Worm (Caenorhabditis elegans) whole organism, L4 larva: Measurements from ENCODE around the gene F07C4.11.

ENCODE experiments used
- D1046.2 ChIP-seq: fragments of 200-800 bp; sonication (Bioruptor generic); IDR thresholded peaks from 2 replicates; pipeline ENCODE4 v1.3.6; 2022; ENCODE audit warnings: missing genetic modification characterization, missing compliant biosample characterization
- F10B5.3 ChIP-seq: sonication (generic microtip); optimal IDR thresholded peaks from 2 replicates; lab custom pipeline; 2016; ENCODE audit warnings: mild to moderate bottlenecking, missing genetic modification characterization, missing compliant biosample characterization
- R02D3.7 ChIP-seq: fragments of 150-350 bp; sonication (generic microtip); optimal IDR thresholded peaks from 3 replicates; lab custom pipeline; 2014; ENCODE audit warnings: missing biosample characterization, missing genetic modification characterization
- T20F7.1 ChIP-seq: fragments of 200-800 bp; sonication (Bioruptor generic); optimal IDR thresholded peaks from 2 replicates; lab custom pipeline; 2018; ENCODE audit warnings: mild to moderate bottlenecking, missing genetic modification characterization, missing compliant biosample characterization
- T26A8.4 ChIP-seq: fragments of 200-800 bp; sonication (Bioruptor generic); IDR thresholded peaks from 2 replicates; pipeline ENCODE4 v1.3.6; 2022; ENCODE audit warnings: missing genetic modification characterization, missing compliant biosample characterization
- ZK546.5 ChIP-seq, 2 experiments: sonication (generic microtip); optimal IDR thresholded peaks; 2 replicates each; lab custom pipeline; 2017; ENCODE audit warnings: missing biosample characterization in 2 of 2, missing genetic modification characterization in 2 of 2
- aly-2 ChIP-seq: sonication (generic microtip); optimal IDR thresholded peaks from 2 replicates; lab custom pipeline; 2018; ENCODE audit warnings: missing biosample characterization, missing genetic modification characterization
- ceh-32 ChIP-seq: sonication (generic microtip); optimal IDR thresholded peaks from 2 replicates; lab custom pipeline; 2016; ENCODE audit warnings: mild to moderate bottlenecking, missing genetic modification characterization, missing compliant biosample characterization; ENCODE audit not compliant: poor library complexity
- ceh-62 ChIP-seq: sonication (generic microtip); optimal IDR thresholded peaks from 2 replicates; lab custom pipeline; 2017; ENCODE audit warnings: missing biosample characterization, missing genetic modification characterization
- cey-2 ChIP-seq: sonication (generic microtip); optimal IDR thresholded peaks from 3 replicates; lab custom pipeline; 2017; ENCODE audit warnings: missing genetic modification characterization, mild to moderate bottlenecking, missing compliant biosample characterization, antibody characterized with exemption, borderline replicate concordance; ENCODE audit not compliant: insufficient read depth
- egl-43 ChIP-seq: fragments of 200-800 bp; sonication (Bioruptor generic); IDR thresholded peaks from 2 replicates; pipeline ENCODE4 v1.3.6; 2022; ENCODE audit warnings: missing genetic modification reagents, missing genetic modification characterization, missing compliant biosample characterization
- fos-1 ChIP-seq: fragments of 150-350 bp; optimal IDR thresholded peaks from 2 replicates; lab custom pipeline; 2014; ENCODE audit warnings: missing biosample characterization, missing genetic modification characterization
- hif-1 ChIP-seq, 2 experiments: sonication (generic microtip); optimal IDR thresholded peaks; 2 replicates each; lab custom pipeline; 2016 to 2017; ENCODE audit warnings: missing compliant biosample characterization in 2 of 2, missing genetic modification characterization in 2 of 2, missing genetic modification reagents in 2 of 2, missing genotype in 2 of 2, mild to moderate bottlenecking in 1 of 2
- jun-1 ChIP-seq: fragments of 150-350 bp; optimal IDR thresholded peaks from 2 replicates; lab custom pipeline; 2014; ENCODE audit warnings: missing biosample characterization, missing genetic modification reagents, missing genetic modification characterization
- lim-7 ChIP-seq: fragments of 200-800 bp; sonication (Bioruptor generic); IDR thresholded peaks from 2 replicates; pipeline ENCODE4 v1.3.6; 2022; ENCODE audit warnings: missing genetic modification characterization, missing compliant biosample characterization
- lin-13 ChIP-seq: fragments of 150-350 bp; optimal IDR thresholded peaks from 2 replicates; lab custom pipeline; 2014; ENCODE audit warnings: missing biosample characterization, missing genetic modification reagents, missing genetic modification characterization
- lin-15B ChIP-seq: fragments of 150-350 bp; sonication (generic microtip); optimal IDR thresholded peaks from 3 replicates; lab custom pipeline; 2014; ENCODE audit warnings: missing biosample characterization, missing genetic modification characterization
- lin-29 ChIP-seq: fragments of 200-800 bp; sonication (Bioruptor generic); IDR thresholded peaks from 2 replicates; pipeline ENCODE4 v1.3.6; 2022; ENCODE audit warnings: missing genetic modification reagents, missing genetic modification characterization, missing compliant biosample characterization
- lir-3 ChIP-seq: sonication (generic microtip); optimal IDR thresholded peaks from 2 replicates; lab custom pipeline; 2016; ENCODE audit warnings: mild to moderate bottlenecking, missing genetic modification characterization, missing compliant biosample characterization
- madf-9 ChIP-seq: fragments of 200-800 bp; sonication (Bioruptor generic); conservative IDR thresholded peaks from 2 replicates; pipeline ENCODE4 v1.3.6; 2022; ENCODE audit warnings: missing genetic modification reagents, missing genetic modification characterization, missing compliant biosample characterization
- mdl-1 ChIP-seq, 2 experiments: fragments of 150-350 bp in 1 of 2; sonication (generic microtip) in 1 of 2; optimal IDR thresholded peaks; 2 replicates each; lab custom pipeline; 2014 to 2017; ENCODE audit warnings: missing biosample characterization in 2 of 2, missing genetic modification characterization in 2 of 2
- mdt-29 ChIP-seq: fragments of 200-800 bp; sonication (Bioruptor generic); IDR thresholded peaks from 2 replicates; pipeline ENCODE4 v1.3.6; 2022; ENCODE audit warnings: missing genetic modification reagents, missing genetic modification characterization, missing compliant biosample characterization
- mep-1 ChIP-seq: fragments of 150-350 bp; sonication (generic microtip); optimal IDR thresholded peaks from 3 replicates; lab custom pipeline; 2014; ENCODE audit warnings: missing biosample characterization, missing genetic modification characterization
- mxl-2 ChIP-seq: fragments of 200-800 bp; sonication (Bioruptor generic); conservative IDR thresholded peaks from 2 replicates; pipeline ENCODE4 v1.3.6; 2022; ENCODE audit warnings: missing genetic modification reagents, missing genetic modification characterization, missing compliant biosample characterization
- nhr-11 ChIP-seq: fragments of 150-350 bp; optimal IDR thresholded peaks from 2 replicates; lab custom pipeline; 2014; ENCODE audit warnings: missing biosample characterization, missing genetic modification characterization
- nhr-41 ChIP-seq: fragments of 200-800 bp; sonication (Bioruptor generic); IDR thresholded peaks from 2 replicates; pipeline ENCODE4 v1.3.6; 2022; ENCODE audit warnings: missing genetic modification reagents, missing genetic modification characterization, missing compliant biosample characterization
- nhr-42 ChIP-seq: fragments of 200-800 bp; sonication (Bioruptor generic); IDR thresholded peaks from 2 replicates; pipeline ENCODE4 v1.3.6; 2022; ENCODE audit warnings: missing genetic modification characterization, missing compliant biosample characterization
- nhr-6 ChIP-seq: fragments of 150-350 bp; optimal IDR thresholded peaks from 2 replicates; lab custom pipeline; 2014; ENCODE audit warnings: missing biosample characterization, missing genetic modification characterization
- php-3 ChIP-seq: fragments of 200-800 bp; sonication (Bioruptor generic); IDR thresholded peaks from 2 replicates; pipeline ENCODE4 v1.3.6; 2022; ENCODE audit warnings: missing genetic modification reagents, missing genetic modification characterization, missing compliant biosample characterization
- snpc-4 ChIP-seq: fragments of 150-350 bp; optimal IDR thresholded peaks from 2 replicates; lab custom pipeline; 2014; ENCODE audit warnings: missing biosample characterization, missing genetic modification characterization
- unc-130 ChIP-seq: sonication (generic microtip); optimal IDR thresholded peaks from 2 replicates; lab custom pipeline; 2016; ENCODE audit warnings: missing genetic modification reagents, missing genetic modification characterization, missing compliant biosample characterization
- unc-39 ChIP-seq: sonication (generic microtip); optimal IDR thresholded peaks from 2 replicates; lab custom pipeline; 2017; ENCODE audit warnings: missing biosample characterization, missing genetic modification characterization
- vab-7 ChIP-seq: fragments of 200-800 bp; sonication (Bioruptor generic); IDR thresholded peaks from 2 replicates; pipeline ENCODE4 v1.3.6; 2022; ENCODE audit warnings: missing genetic modification reagents, missing genetic modification characterization, missing compliant biosample characterization
- zag-1 ChIP-seq: fragments of 150-350 bp; optimal IDR thresholded peaks from 2 replicates; lab custom pipeline; 2014; ENCODE audit warnings: missing biosample characterization, missing genetic modification characterization
- zfp-3 ChIP-seq: fragments of 200-800 bp; sonication (Bioruptor generic); conservative IDR thresholded peaks from 2 replicates; pipeline ENCODE4 v1.3.6; 2022; ENCODE audit warnings: missing genetic modification reagents, missing genetic modification characterization, missing compliant biosample characterization
- zip-2 ChIP-seq: fragments of 150-350 bp; optimal IDR thresholded peaks from 2 replicates; lab custom pipeline; 2014; ENCODE audit warnings: missing biosample characterization, missing genetic modification characterization
- ztf-11 ChIP-seq: fragments of 150-350 bp; optimal IDR thresholded peaks from 2 replicates; lab custom pipeline; 2014; ENCODE audit warnings: missing biosample characterization, missing genetic modification characterization
- ztf-7 ChIP-seq: fragments of 150-350 bp; optimal IDR thresholded peaks from 2 replicates; lab custom pipeline; 2014; ENCODE audit warnings: missing biosample characterization, missing genetic modification characterization

Gene F07C4.11

DNA sequence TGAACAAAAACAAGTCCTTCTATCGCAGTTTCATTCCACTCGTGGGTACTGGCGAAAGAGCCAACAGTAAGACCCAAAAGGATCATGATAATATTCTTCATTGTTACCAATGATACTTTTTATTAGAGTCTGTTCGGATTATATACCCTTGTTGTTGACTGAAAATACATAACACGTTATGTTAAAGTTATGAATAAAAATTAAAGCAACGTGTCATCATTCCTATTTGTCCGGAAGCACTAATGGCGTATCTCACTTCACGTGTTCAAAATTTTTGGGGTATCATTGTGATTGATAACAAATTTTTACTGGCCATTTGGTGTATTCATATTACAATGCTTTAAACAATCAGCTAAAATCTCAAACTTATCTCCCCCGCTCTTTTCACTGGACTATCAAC, 41.9 kb downstream of the F07C4.11 start, which contains the start of gene scl-26:
Gene scl-26, minus strand, starts transcription at position 101 of the 400 bp plus-strand sequence.
- TF ChIP-seq snpc-4 (tag; lab: Kevin White, UChicago) (no peak), zag-1 (tag; lab: Kevin White, UChicago) (no peak), zip-2 (tag; lab: Kevin White, UChicago) (no peak), unc-39 (tag; lab: Kevin White, UChicago) (no peak), D1046.2 (GFP tag; lab: Robert Waterston, UW) (no peak), vab-7 (GFP tag; lab: Robert Waterston, UW) (no peak), ztf-7 (tag; lab: Kevin White, UChicago) (no peak), madf-9 (GFP tag; lab: Robert Waterston, UW) (no peak), ZK546.5 (tag; optimal IDR thresholded peaks at IDR 0.05; lab: Kevin White, UChicago) (no peak), aly-2 (tag; lab: Kevin White, UChicago) (no peak), egl-43 (no peak), hif-1 (tag; optimal IDR thresholded peaks at IDR 0.05; lab: Kevin White, UChicago) (no peak)

DNA sequence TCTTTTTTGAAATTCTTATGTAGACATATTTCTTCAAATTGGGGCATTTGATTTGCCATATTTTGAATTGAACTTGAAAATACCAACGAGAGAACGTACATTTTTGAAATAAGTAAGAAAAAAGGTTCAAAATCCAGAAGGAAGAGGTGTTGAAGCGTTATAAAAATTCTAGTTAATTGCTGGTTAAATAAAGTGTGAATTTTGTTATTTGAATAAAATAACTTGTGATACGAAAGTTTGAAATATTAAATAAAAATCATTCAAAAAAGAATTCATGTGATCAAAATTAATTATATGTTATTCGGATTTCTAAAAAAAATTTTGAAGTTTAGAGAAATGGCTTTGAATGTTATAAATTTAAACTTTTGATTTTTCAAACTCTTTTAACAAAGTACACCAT, 43.2 kb downstream of the F07C4.11 start, which contains the start of gene C50E3.9:
Gene C50E3.9, minus strand, starts transcription at position 101 of the 400 bp plus-strand sequence.
- no peak for TF ChIP-seq nhr-6 (tag; lab: Kevin White, UChicago)
- TF ChIP-seq mep-1 (tag; lab: Kevin White, UChicago) = no peak
- no peak for TF ChIP-seq unc-130 (GFP tag; lab: Kevin White, UChicago)
- no peak for TF ChIP-seq F10B5.3
- TF ChIP-seq nhr-11 (tag; lab: Kevin White, UChicago) = no peak
- no peak for TF ChIP-seq php-3 (GFP tag; lab: Robert Waterston, UW)
- no peak for TF ChIP-seq jun-1 (tag; lab: Kevin White, UChicago)
- TF ChIP-seq lir-3 (tag; lab: Kevin White, UChicago) = no peak
- TF ChIP-seq lin-13 = no peak
- no peak for TF ChIP-seq cey-2
- no peak for TF ChIP-seq fos-1
- no peak for TF ChIP-seq unc-39 (tag; lab: Kevin White, UChicago)
- TF ChIP-seq lin-29 (GFP tag; lab: Robert Waterston, UW) = no peak

DNA sequence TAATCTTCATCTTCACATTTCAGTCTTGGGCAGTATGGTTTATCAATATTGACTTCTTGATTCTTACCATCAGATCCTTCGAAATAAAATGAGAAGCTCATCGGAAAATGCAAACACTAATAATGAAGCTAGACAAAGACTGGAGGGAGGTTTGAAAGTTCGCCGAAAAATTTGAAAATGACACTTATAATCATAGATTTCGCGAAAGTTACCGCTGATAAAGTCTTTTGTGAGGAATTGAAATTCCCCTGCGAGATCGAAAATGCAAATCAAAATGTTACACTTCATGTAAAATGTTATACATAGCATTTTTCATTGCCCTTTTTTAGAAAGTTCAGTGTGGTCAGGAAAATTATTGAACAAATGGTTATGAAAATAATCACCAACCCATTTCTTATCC, 45.0 kb downstream of the F07C4.11 start, which contains the start of gene C50E3.7:
Gene C50E3.7, minus strand, starts transcription at position 101 of the 400 bp plus-strand sequence.
- TF ChIP-seq lin-15B (no peak), mxl-2 (GFP tag; lab: Robert Waterston, UW) (no peak), lim-7 (GFP tag; lab: Robert Waterston, UW) (no peak), mdt-29 (no peak), ceh-32 (no peak), nhr-41 (no peak), zfp-3 (GFP tag; lab: Robert Waterston, UW) (no peak), R02D3.7 (tag; lab: Kevin White, UChicago) (no peak), T26A8.4 (GFP tag; lab: Robert Waterston, UW) (no peak)
- TF ChIP-seq, all 104 proteins: peak for 0

DNA sequence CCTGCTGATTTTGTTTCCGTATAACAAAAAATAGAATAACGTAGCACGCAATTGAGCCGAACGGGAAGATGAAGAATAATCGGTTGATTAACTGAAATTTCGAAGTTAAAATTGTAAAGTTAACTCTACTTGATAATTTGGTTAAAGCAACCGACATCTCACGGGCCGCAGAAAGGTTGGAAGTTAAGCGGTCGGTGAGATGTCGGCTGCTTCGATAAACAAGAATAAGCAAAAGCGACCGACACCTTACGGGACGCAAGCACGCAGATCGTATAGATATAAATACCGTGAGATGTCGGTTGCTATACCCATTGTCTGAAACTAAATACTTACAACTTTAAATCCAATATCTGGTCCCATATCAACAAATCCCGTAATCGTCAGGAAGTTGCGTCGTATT, 48.2 kb downstream of the F07C4.11 start:
- TF ChIP-seq nhr-42 = no peak
- TF ChIP-seq egl-43 = no peak
- TF ChIP-seq ztf-11 (tag; lab: Kevin White, UChicago) = no peak
- TF ChIP-seq php-3 (GFP tag; lab: Robert Waterston, UW) = no peak
- no peak for TF ChIP-seq ceh-62 (tag; lab: Kevin White, UChicago)
- TF ChIP-seq T20F7.1 (GFP tag; lab: Kevin White, UChicago) = no peak
- no peak for TF ChIP-seq mdl-1 (tag; optimal IDR thresholded peaks at IDR 0.05; lab: Kevin White, UChicago)
